Worm (Caenorhabditis elegans): ENCODE results near the gene C42C1.3.

C42C1.3 gene

DNA sequence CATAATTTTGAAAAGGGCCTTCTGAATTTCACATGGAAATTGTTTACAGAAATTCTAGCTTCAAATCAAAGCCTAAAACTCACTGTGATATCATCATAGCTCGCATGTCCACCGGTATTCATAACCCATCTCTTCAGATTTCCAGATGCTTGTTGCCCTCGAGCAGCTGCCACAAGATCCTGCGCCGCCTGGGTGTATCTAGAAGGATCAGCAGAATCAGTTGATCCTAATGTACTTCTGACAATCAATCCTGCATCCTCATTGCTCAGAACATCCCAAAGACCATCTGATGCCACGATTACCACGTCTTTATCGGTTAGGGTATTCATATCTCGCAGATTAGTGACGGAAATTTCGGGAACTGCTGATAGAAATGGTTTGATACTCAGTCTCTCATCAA lies 4.4 kb downstream of the C42C1.3 start:
- TF ChIP-seq aha-1 (tag) (peak; percentile 92), fkh-10 (GFP tag; optimal IDR thresholded peaks at IDR 0.05) (no peak), lir-3 (tag; optimal IDR thresholded peaks at IDR 0.05) (no peak), nhr-42 (GFP tag; IDR thresholded peaks at IDR 0.05) (no peak)

DNA sequence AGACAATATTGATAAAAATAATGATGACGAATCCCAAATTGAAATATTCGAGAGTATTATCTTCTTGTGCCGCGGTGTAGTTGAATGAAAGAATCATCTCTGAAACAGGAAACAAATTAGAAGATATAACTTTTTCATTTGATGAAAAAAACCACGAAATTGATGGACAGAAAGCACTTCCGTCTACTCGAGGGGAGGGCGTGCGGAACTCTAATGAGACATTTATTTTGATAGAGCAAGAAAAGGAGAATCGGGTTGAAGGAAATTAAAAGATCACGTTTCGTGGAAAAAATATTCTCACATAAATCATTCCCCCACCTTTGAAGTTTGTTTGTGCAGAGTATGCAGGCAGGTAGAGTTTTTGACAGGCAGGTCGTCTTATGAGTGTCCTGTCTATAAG lies 8.9 kb downstream of the C42C1.3 start, which contains the start of gene sre-14:
Gene sre-14 (minus strand): TSS at position 101 of the 400 bp plus-strand sequence.
- TF ChIP-seq aha-1 (tag): no peak
- no peak for TF ChIP-seq ztf-7 (tag; optimal IDR thresholded peaks at IDR 0.05)
- no peak for TF ChIP-seq lin-1 (GFP tag; IDR thresholded peaks at IDR 0.05)
- no peak for TF ChIP-seq daf-8 (GFP tag; IDR thresholded peaks at IDR 0.05)
- TF ChIP-seq gei-8 (GFP tag; optimal IDR thresholded peaks at IDR 0.05): no peak
- no peak for TF ChIP-seq F10B5.3 (tag; optimal IDR thresholded peaks at IDR 0.05)
- no peak for TF ChIP-seq lin-15B (tag; optimal IDR thresholded peaks at IDR 0.05)
- TF ChIP-seq R02D3.7 (tag; optimal IDR thresholded peaks at IDR 0.05): no peak
- no peak for TF ChIP-seq hmg-1.1 (GFP tag; IDR thresholded peaks at IDR 0.05)

DNA sequence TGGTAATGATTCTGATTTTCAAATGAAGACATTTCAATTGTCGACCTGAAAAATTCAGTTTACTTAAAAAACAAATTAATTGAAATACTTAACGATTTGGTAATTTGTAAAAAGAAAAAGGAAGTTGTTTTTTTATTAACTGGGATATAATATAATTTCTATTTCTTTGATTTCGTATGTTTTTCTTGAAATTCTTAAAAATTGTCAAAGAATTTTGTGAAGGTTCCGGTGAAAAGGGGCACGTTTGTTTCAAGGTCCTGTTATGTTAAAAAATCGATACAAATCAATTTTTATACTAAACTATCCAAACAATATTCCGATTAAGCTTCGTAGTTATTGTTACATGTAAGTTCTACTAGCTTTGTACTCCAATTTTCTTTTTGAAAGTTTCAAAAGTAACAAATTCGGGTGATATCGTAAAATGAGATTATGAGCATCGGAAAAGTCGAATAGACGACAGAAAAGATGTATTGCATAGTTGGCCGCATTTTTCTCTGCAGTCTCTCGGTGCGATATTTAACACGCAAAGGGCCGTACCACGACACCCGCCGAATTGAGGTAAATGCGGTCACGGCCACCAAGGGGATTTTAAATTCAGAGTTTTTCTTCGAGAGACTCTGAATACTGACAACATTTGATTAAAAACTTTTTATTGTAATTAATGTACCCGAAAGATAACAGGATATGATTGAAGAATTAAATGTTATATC lies 11.0 kb downstream of the C42C1.3 start, which contains the start of gene Y39C12A.9:
Gene Y39C12A.9 (minus strand): TSS at position 51 of the 710 bp plus-strand sequence.
- TF ChIP-seq lsy-2 (tag; optimal IDR thresholded peaks at IDR 0.05) (peak in 1 of 2 experiments; percentile 13), set-16 (GFP tag; IDR thresholded peaks at IDR 0.05) (no peak), aha-1 (tag) (peak; percentile 27)

DNA sequence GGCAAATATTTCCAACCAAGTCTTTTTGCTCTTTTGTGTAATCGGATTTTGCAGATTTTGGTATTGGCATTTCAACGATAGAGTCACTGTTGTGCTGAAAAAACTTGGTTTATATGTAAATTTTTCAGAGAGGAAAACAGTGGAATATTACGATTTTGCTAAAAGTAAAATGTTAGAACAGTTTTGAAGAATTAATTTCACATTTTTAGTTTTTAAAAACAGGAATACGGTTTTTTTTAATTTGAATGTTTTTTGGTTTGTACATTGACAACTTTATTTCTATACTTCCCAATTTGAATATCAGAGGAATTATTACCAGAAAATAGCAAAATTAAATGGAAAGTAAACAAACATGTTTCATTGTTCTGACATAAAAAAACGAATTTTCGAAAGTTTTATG lies 17.7 kb downstream of the C42C1.3 start, which contains the start of gene dnj-26:
Gene dnj-26 (minus strand): TSS at position 101 of the 400 bp plus-strand sequence.
- TF ChIP-seq hif-1 (tag; optimal IDR thresholded peaks at IDR 0.05): no peak
- TF ChIP-seq hlh-30 (tag; optimal IDR thresholded peaks at IDR 0.05; ENCODE audit: insufficient read depth): no peak
- TF ChIP-seq unc-130 (GFP tag; optimal IDR thresholded peaks at IDR 0.05): no peak
- TF ChIP-seq arid-1 (GFP tag; conservative IDR thresholded peaks at IDR 0.05): no peak
- TF ChIP-seq nhr-41 (GFP tag; IDR thresholded peaks at IDR 0.05): no peak
- TF ChIP-seq Y5F2A.4 (GFP tag; optimal IDR thresholded peaks at IDR 0.05): no peak
- TF ChIP-seq F37D6.2 (tag; optimal IDR thresholded peaks at IDR 0.05): no peak
- TF ChIP-seq zfp-3 (GFP tag; conservative IDR thresholded peaks at IDR 0.05): no peak

DNA sequence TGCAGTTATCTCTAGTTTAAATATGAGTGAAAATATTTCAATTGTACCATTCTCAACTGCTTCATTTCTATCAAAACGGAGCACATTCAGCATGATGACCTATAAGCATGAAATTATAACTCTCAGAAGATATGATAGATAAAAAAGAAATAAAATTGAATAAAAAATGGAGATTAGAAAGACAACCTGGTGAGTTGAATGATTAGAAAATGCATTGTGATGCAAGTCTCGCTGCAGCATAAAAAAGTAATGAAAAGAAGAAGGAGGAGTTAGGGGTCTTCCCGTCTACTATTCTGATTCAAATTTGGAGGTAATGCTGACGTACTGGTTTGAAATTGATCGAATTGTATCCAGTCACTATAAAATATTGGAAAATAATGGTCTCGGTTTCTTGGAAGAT lies 25.6 kb downstream of the C42C1.3 start, which contains the start of gene sre-15:
Gene sre-15 (minus strand): TSS at position 101 of the 400 bp plus-strand sequence.
- TF ChIP-seq spr-3 (GFP tag; optimal IDR thresholded peaks at IDR 0.05) (no peak), jun-1 (tag; optimal IDR thresholded peaks at IDR 0.05) (no peak), lsy-2 (tag; optimal IDR thresholded peaks at IDR 0.05) (no peak), zfp-2 (tag; optimal IDR thresholded peaks at IDR 0.05) (no peak), Y48G9A.11 (GFP tag; IDR thresholded peaks at IDR 0.05) (no peak), snpc-4 (tag; optimal IDR thresholded peaks at IDR 0.05) (no peak), ZK546.5 (tag; optimal IDR thresholded peaks at IDR 0.05) (no peak), nhr-102 (tag; optimal IDR thresholded peaks at IDR 0.05) (no peak), T26A8.4 (GFP tag; IDR thresholded peaks at IDR 0.05) (no peak), lin-29 (GFP tag; IDR thresholded peaks at IDR 0.05) (no peak)

DNA sequence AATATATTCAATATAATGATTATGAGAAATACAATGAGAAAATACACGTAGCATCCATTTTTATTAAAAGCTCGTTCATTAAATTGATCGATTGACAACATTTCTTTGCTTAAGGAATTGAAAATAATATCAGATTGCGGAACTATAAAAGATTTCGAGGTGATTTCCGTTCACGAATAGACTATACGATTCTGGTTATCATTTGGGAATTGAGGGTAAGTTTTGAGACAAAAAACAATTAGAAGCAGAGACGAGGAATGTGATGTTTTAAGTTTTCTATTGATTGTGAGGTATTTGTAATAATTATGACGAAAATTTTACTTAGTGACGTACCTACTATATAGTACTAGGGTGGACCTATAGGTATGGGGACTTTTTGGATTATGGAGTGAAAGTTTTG lies 31.4 kb downstream of the C42C1.3 start, which contains the start of gene sre-19:
Gene sre-19 (minus strand): TSS at position 101 of the 400 bp plus-strand sequence.
- no peak for TF ChIP-seq nhr-25 (tag; optimal IDR thresholded peaks at IDR 0.05; ENCODE audit: borderline replicate concordance, insufficient read depth)
- no peak for TF ChIP-seq lir-3 (tag; optimal IDR thresholded peaks at IDR 0.05)
- TF ChIP-seq gei-8 (GFP tag; optimal IDR thresholded peaks at IDR 0.05): no peak
- no peak for TF ChIP-seq zfp-3 (GFP tag; conservative IDR thresholded peaks at IDR 0.05)
- no peak for TF ChIP-seq unc-130 (GFP tag; optimal IDR thresholded peaks at IDR 0.05)
- TF ChIP-seq aha-1 (tag): no peak
- no peak for TF ChIP-seq mdt-29 (GFP tag; IDR thresholded peaks at IDR 0.05)
- no peak for TF ChIP-seq daf-12 (tag; optimal IDR thresholded peaks at IDR 0.05)
- no peak for TF ChIP-seq mxl-3 (GFP tag; optimal IDR thresholded peaks at IDR 0.05)
- TF ChIP-seq dmd-6 (GFP tag; IDR thresholded peaks at IDR 0.05): no peak
- no peak for TF ChIP-seq ceh-28 (tag; optimal IDR thresholded peaks at IDR 0.05)
- no peak for TF ChIP-seq arid-1 (GFP tag; conservative IDR thresholded peaks at IDR 0.05)
- TF ChIP-seq zip-2 (tag; optimal IDR thresholded peaks at IDR 0.05): no peak
- TF ChIP-seq Y5F2A.4 (GFP tag; optimal IDR thresholded peaks at IDR 0.05): no peak
- no peak for TF ChIP-seq nhr-237 (tag; optimal IDR thresholded peaks at IDR 0.05)
- no peak for TF ChIP-seq aly-2 (tag; optimal IDR thresholded peaks at IDR 0.05)
- no peak for TF ChIP-seq nhr-10 (tag; optimal IDR thresholded peaks at IDR 0.05)

Measured in whole organism, L4 larva.